Worm (Caenorhabditis elegans) whole organism, mixed stage, embryonic: ENCODE measurements around the gene lips-17.

Experiments used
- M03D4.4 ChIP-seq: sonication (generic microtip); optimal IDR thresholded peaks from 2 replicates; lab custom pipeline; 2017; ENCODE audit warnings: mild to moderate bottlenecking, missing genetic modification characterization, missing compliant biosample characterization
- ceh-39 ChIP-seq: fragments of 150-350 bp; optimal IDR thresholded peaks from 2 replicates; lab custom pipeline; 2014; ENCODE audit warnings: missing biosample characterization, missing genetic modification characterization
- ceh-83 ChIP-seq: fragments of 200-800 bp; sonication (Bioruptor generic); optimal IDR thresholded peaks from 2 replicates; lab custom pipeline; 2018; ENCODE audit warnings: mild to moderate bottlenecking, missing genetic modification characterization, missing compliant biosample characterization
- ces-1 ChIP-seq: fragments of 150-350 bp; optimal IDR thresholded peaks from 2 replicates; lab custom pipeline; 2014; ENCODE audit warnings: missing biosample characterization, missing genetic modification reagents, missing genetic modification characterization
- lin-13 ChIP-seq: fragments of 150-350 bp; optimal IDR thresholded peaks from 2 replicates; lab custom pipeline; 2014; ENCODE audit warnings: missing biosample characterization, missing genetic modification characterization
- mep-1 ChIP-seq: fragments of 150-350 bp; optimal IDR thresholded peaks from 2 replicates; lab custom pipeline; 2017; ENCODE audit warnings: missing biosample characterization, missing genetic modification reagents, missing genetic modification characterization, inconsistent platforms
- nhr-28 ChIP-seq: fragments of 150-350 bp; optimal IDR thresholded peaks from 2 replicates; lab custom pipeline; 2014; ENCODE audit warnings: missing biosample characterization, missing genetic modification characterization
- nhr-76 ChIP-seq: sonication (generic microtip); optimal IDR thresholded peaks from 2 replicates; lab custom pipeline; 2017; ENCODE audit warnings: missing biosample characterization, missing genetic modification characterization
- pha-4 ChIP-seq: fragments of 150-350 bp; optimal IDR thresholded peaks from 2 replicates; lab custom pipeline; 2018; ENCODE audit warnings: missing biosample characterization, missing genetic modification reagents, missing genetic modification characterization
- snpc-4 ChIP-seq: fragments of 150-350 bp; optimal IDR thresholded peaks from 2 replicates; lab custom pipeline; 2014; ENCODE audit warnings: missing biosample characterization, missing genetic modification characterization
- unc-39 ChIP-seq: fragments of 150-350 bp; optimal IDR thresholded peaks from 2 replicates; lab custom pipeline; 2014; ENCODE audit warnings: missing biosample characterization, missing genetic modification characterization
- unc-62 ChIP-seq: fragments of 150-350 bp; optimal IDR thresholded peaks from 2 replicates; lab custom pipeline; 2014; ENCODE audit warnings: missing biosample characterization, missing genetic modification reagents, missing genetic modification characterization

DNA sequence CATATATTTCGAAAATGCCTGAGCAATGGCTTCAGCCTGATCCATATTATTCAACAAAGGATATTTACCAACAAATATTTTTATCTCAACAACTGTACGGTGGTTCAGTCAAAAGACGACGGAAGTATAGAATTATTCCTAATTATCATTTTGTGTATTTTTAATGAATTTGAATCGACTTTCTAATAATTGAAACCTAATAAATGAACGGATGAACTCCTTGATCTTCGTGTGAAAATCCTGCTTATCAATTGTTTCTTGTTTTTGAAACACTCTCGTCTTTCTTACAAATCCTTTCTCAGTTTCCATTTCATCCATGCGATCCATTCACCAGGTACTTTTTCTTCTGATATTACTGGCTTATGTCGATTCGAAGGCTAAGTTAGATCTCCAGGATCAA lies 32.4 kb upstream of the lips-17 start, which contains the start of gene F35D2.1:
- TF ChIP-seq nhr-76 (tag; lab: Kevin White, UChicago), result no peak
- no peak for TF ChIP-seq M03D4.4 (tag; lab: Kevin White, UChicago)
- TF ChIP-seq mep-1 (tag; lab: Kevin White, UChicago), result no peak
- TF ChIP-seq nhr-28 (tag; lab: Kevin White, UChicago), result no peak
- TF ChIP-seq unc-39 (tag; lab: Kevin White, UChicago), result no peak
- TF ChIP-seq snpc-4 (tag; lab: Kevin White, UChicago), result no peak
- TF ChIP-seq ceh-39, result no peak
- TF ChIP-seq lin-13 (tag; lab: Kevin White, UChicago), result no peak
- TF ChIP-seq ces-1, result no peak
- no peak for TF ChIP-seq ceh-83 (GFP tag; lab: Kevin White, UChicago)
- TF ChIP-seq pha-4 (tag; lab: Kevin White, UChicago), result no peak
- no peak for TF ChIP-seq unc-62 (GFP tag; lab: Kevin White, UChicago)
